Worm (Caenorhabditis elegans): Measurements from ENCODE around the gene wago-10.

The wago-10 gene

ce11 chrV:311485-312090 lies 31.6 kb upstream of the wago-10 start, which contains the start of gene phf-10 (continued):
- TF ChIP-seq nhr-20 (tag; optimal IDR thresholded peaks at IDR 0.05) = peak; percentile 44
- no peak for TF ChIP-seq zip-4 (GFP tag; optimal IDR thresholded peaks at IDR 0.05)
- no peak for TF ChIP-seq zag-1 (tag; optimal IDR thresholded peaks at IDR 0.05)
- TF ChIP-seq lsy-2 (tag; optimal IDR thresholded peaks at IDR 0.05) = peak; percentile 38 to 51
- peak; percentile 83 for TF ChIP-seq F16B12.6 (tag; optimal IDR thresholded peaks at IDR 0.05)
- no peak for TF ChIP-seq alr-1 (tag; optimal IDR thresholded peaks at IDR 0.05; ENCODE audit: borderline replicate concordance)
- TF ChIP-seq fos-1 (tag; optimal IDR thresholded peaks at IDR 0.05) = no peak
- no peak for TF ChIP-seq fkh-10 (GFP tag; optimal IDR thresholded peaks at IDR 0.05)
- no peak for TF ChIP-seq pag-3 (tag; optimal IDR thresholded peaks at IDR 0.05; ENCODE audit: borderline replicate concordance, insufficient read depth)
- TF ChIP-seq nhr-84 (tag; optimal IDR thresholded peaks at IDR 0.05) = no peak
- TF ChIP-seq ztf-11 (tag; optimal IDR thresholded peaks at IDR 0.05) = no peak
- TF ChIP-seq ces-1 (GFP tag; optimal IDR thresholded peaks at IDR 0.05) = no peak
- no peak for TF ChIP-seq mef-2 (tag; optimal IDR thresholded peaks at IDR 0.05)
- no peak for TF ChIP-seq nhr-71 (tag; optimal IDR thresholded peaks at IDR 0.05)
- TF ChIP-seq mab-9 (GFP tag; IDR thresholded peaks at IDR 0.05) = no peak
- no peak for TF ChIP-seq ztf-4 (tag; optimal IDR thresholded peaks at IDR 0.05)
- no peak for TF ChIP-seq hlh-4 (tag; optimal IDR thresholded peaks at IDR 0.05)
- no peak for TF ChIP-seq pax-3 (tag; optimal IDR thresholded peaks at IDR 0.05)
- no peak for TF ChIP-seq aha-1 (tag; optimal IDR thresholded peaks at IDR 0.05)
- TF ChIP-seq grh-1 (GFP tag; IDR thresholded peaks at IDR 0.05) = no peak
- no peak for TF ChIP-seq nhr-11 (tag; optimal IDR thresholded peaks at IDR 0.05)
- no peak for TF ChIP-seq sup-37 (GFP tag; optimal IDR thresholded peaks at IDR 0.05)
- no peak for TF ChIP-seq sptf-1 (tag; optimal IDR thresholded peaks at IDR 0.05)
- no peak for TF ChIP-seq nhr-28 (tag; optimal IDR thresholded peaks at IDR 0.05)
- no peak for TF ChIP-seq ama-1 (optimal IDR thresholded peaks at IDR 0.05)
- no peak for TF ChIP-seq lin-39 (tag; optimal IDR thresholded peaks at IDR 0.05)
- TF ChIP-seq mep-1 (tag; optimal IDR thresholded peaks at IDR 0.05) = peak; percentile 9
- TF ChIP-seq ceh-82 (tag; optimal IDR thresholded peaks at IDR 0.05) = peak in 1 of 3 experiments; percentile 6
- no peak for TF ChIP-seq elt-2 (tag; optimal IDR thresholded peaks at IDR 0.05)
- TF ChIP-seq fkh-4 (tag; optimal IDR thresholded peaks at IDR 0.05; ENCODE audit: borderline replicate concordance) = no peak
- TF ChIP-seq ceh-8 (GFP tag; optimal IDR thresholded peaks at IDR 0.05) = no peak
- TF ChIP-seq Y116A8C.19 (tag; optimal IDR thresholded peaks at IDR 0.05; ENCODE audit: borderline replicate concordance) = no peak

- TF ChIP-seq Y116A8C.19 (tag; optimal IDR thresholded peaks at IDR 0.05; ENCODE audit: borderline replicate concordance) = no peak
- TF ChIP-seq ztf-4 (tag; optimal IDR thresholded peaks at IDR 0.05) = no peak
- no peak for TF ChIP-seq lin-39 (tag; optimal IDR thresholded peaks at IDR 0.05)
- TF ChIP-seq unc-86 (tag; optimal IDR thresholded peaks at IDR 0.05) = no peak
- no peak for TF ChIP-seq ceh-8 (GFP tag; optimal IDR thresholded peaks at IDR 0.05)
- no peak for TF ChIP-seq blmp-1 (tag; optimal IDR thresholded peaks at IDR 0.05)
Observed at ce11 chrV:312421-312820, 30.8 kb upstream of the wago-10 start, which contains the start of gene nhr-15. Gene nhr-15, plus strand, starts transcription at chrV:312721.

- peak in 1 of 3 experiments; percentile 10 for TF ChIP-seq ceh-82 (tag; optimal IDR thresholded peaks at IDR 0.05)
- peak; percentile 56 for TF ChIP-seq nhr-20 (tag; optimal IDR thresholded peaks at IDR 0.05)
- peak; percentile 54 for TF ChIP-seq fkh-8 (tag; optimal IDR thresholded peaks at IDR 0.05)
- TF ChIP-seq nhr-85 (tag) = no peak
- peak; percentile 12 for TF ChIP-seq nhr-71 (tag; optimal IDR thresholded peaks at IDR 0.05)
- TF ChIP-seq ceh-8 (GFP tag; optimal IDR thresholded peaks at IDR 0.05) = no peak
Observed at ce11 chrV:320009-320408, 23.2 kb upstream of the wago-10 start.

ce11 chrV:330625-331024 lies 12.6 kb upstream of the wago-10 start, which contains the start of gene abt-4:
Gene abt-4, minus strand, starts transcription at chrV:330725.
- TF ChIP-seq dpl-1 (GFP tag; optimal IDR thresholded peaks at IDR 0.05) (no peak), efl-1 (optimal IDR thresholded peaks at IDR 0.05) (no peak), efl-1 (GFP tag; optimal IDR thresholded peaks at IDR 0.05 in 1 of 2) (peak in 1 of 2 experiments; percentile 10)
